Worm (Caenorhabditis elegans) whole organism, late embryonic: ENCODE measurements around the gene helq-1.

Experiments
- C08G9.2 ChIP-seq: sonication (generic microtip); optimal IDR thresholded peaks from 2 replicates; lab custom pipeline; 2016; ENCODE audit warnings: mild to moderate bottlenecking, missing genetic modification characterization, moderate library complexity, missing compliant biosample characterization
- C38D4.7 ChIP-seq: fragments of 200-800 bp; sonication (Bioruptor generic); optimal IDR thresholded peaks from 2 replicates; lab custom pipeline; 2018; ENCODE audit warnings: mild to moderate bottlenecking, missing genetic modification characterization, moderate library complexity, missing compliant biosample characterization
- K02D7.2 ChIP-seq: sonication (generic microtip); optimal IDR thresholded peaks from 2 replicates; lab custom pipeline; 2017; ENCODE audit warnings: mild to moderate bottlenecking, missing genetic modification characterization, missing compliant biosample characterization
- K09A11.1 ChIP-seq: sonication (generic microtip); optimal IDR thresholded peaks from 2 replicates; lab custom pipeline; 2017; ENCODE audit warnings: antibody characterized with exemption, mild to moderate bottlenecking, missing genetic modification characterization, missing compliant biosample characterization; ENCODE audit not compliant: insufficient read depth
- T23F11.4 ChIP-seq: fragments of 200-800 bp; sonication (Bioruptor generic); optimal IDR thresholded peaks from 2 replicates; lab custom pipeline; 2018; ENCODE audit warnings: mild to moderate bottlenecking, missing genetic modification characterization, missing compliant biosample characterization
- Y22D7AL.16 ChIP-seq: sonication (generic microtip); optimal IDR thresholded peaks from 2 replicates; lab custom pipeline; 2016; ENCODE audit warnings: missing genetic modification characterization, missing compliant biosample characterization
- ceh-18 ChIP-seq: sonication (generic microtip); optimal IDR thresholded peaks from 2 replicates; lab custom pipeline; 2016; ENCODE audit warnings: missing genetic modification characterization, missing compliant biosample characterization
- ceh-19 ChIP-seq: fragments of 200-800 bp; sonication (Bioruptor generic); optimal IDR thresholded peaks from 2 replicates; lab custom pipeline; 2018; ENCODE audit warnings: mild to moderate bottlenecking, missing genetic modification characterization, missing compliant biosample characterization
- ceh-22 ChIP-seq: sonication (generic microtip); optimal IDR thresholded peaks from 2 replicates; lab custom pipeline; 2017; ENCODE audit warnings: missing biosample characterization, missing genetic modification characterization
- ceh-24 ChIP-seq: sonication (generic microtip); optimal IDR thresholded peaks from 2 replicates; lab custom pipeline; 2016; ENCODE audit warnings: mild to moderate bottlenecking, missing genetic modification characterization, missing compliant biosample characterization
- ceh-34 ChIP-seq: sonication (generic microtip); optimal IDR thresholded peaks from 2 replicates; lab custom pipeline; 2016; ENCODE audit warnings: mild to moderate bottlenecking, missing genetic modification characterization, missing compliant biosample characterization
- ceh-45 ChIP-seq: fragments of 200-800 bp; sonication (Bioruptor generic); IDR thresholded peaks from 2 replicates; pipeline ENCODE4 v1.3.6; 2022; ENCODE audit warnings: missing genetic modification reagents, missing genetic modification characterization, missing compliant biosample characterization
- ceh-48 ChIP-seq: sonication (generic microtip); optimal IDR thresholded peaks from 2 replicates; lab custom pipeline; 2016; ENCODE audit warnings: missing genetic modification characterization, inconsistent platforms, missing compliant biosample characterization
- ceh-9 ChIP-seq: sonication (generic microtip); optimal IDR thresholded peaks from 2 replicates; lab custom pipeline; 2016; ENCODE audit warnings: mild to moderate bottlenecking, missing genetic modification characterization, inconsistent platforms, missing compliant biosample characterization
- che-1 ChIP-seq: sonication (generic microtip); optimal IDR thresholded peaks from 2 replicates; lab custom pipeline; 2016; ENCODE audit warnings: mild to moderate bottlenecking, missing genetic modification characterization, missing compliant biosample characterization
- dmd-4 ChIP-seq: sonication (generic microtip); optimal IDR thresholded peaks from 2 replicates; lab custom pipeline; 2016; ENCODE audit warnings: borderline replicate concordance, missing genetic modification characterization, missing compliant biosample characterization
- dve-1 ChIP-seq: sonication (generic microtip); optimal IDR thresholded peaks from 2 replicates; lab custom pipeline; 2017; ENCODE audit warnings: antibody characterized with exemption, mild to moderate bottlenecking, missing genetic modification characterization, missing compliant biosample characterization
- ets-4 ChIP-seq: sonication (generic microtip); optimal IDR thresholded peaks from 2 replicates; lab custom pipeline; 2016; ENCODE audit warnings: missing genetic modification characterization, missing compliant biosample characterization
- fkh-10 ChIP-seq: fragments of 150-350 bp; optimal IDR thresholded peaks from 2 replicates; lab custom pipeline; 2014; ENCODE audit warnings: missing biosample characterization, missing genetic modification reagents, missing genetic modification characterization
- fkh-6 ChIP-seq: sonication (generic microtip); optimal IDR thresholded peaks from 2 replicates; lab custom pipeline; 2016; ENCODE audit warnings: missing genetic modification characterization, missing compliant biosample characterization
- gmeb-2 ChIP-seq: sonication (generic microtip); optimal IDR thresholded peaks from 2 replicates; lab custom pipeline; 2016; ENCODE audit warnings: missing genetic modification characterization, inconsistent platforms, missing compliant biosample characterization
- hlh-13 ChIP-seq: fragments of 200-800 bp; sonication (Bioruptor generic); optimal IDR thresholded peaks from 2 replicates; lab custom pipeline; 2018; ENCODE audit warnings: mild to moderate bottlenecking, missing genetic modification characterization, missing compliant biosample characterization
- hlh-15 ChIP-seq: sonication (generic microtip); optimal IDR thresholded peaks from 2 replicates; lab custom pipeline; 2016; ENCODE audit warnings: missing genetic modification characterization, missing compliant biosample characterization
- hlh-30 ChIP-seq: sonication (generic microtip); optimal IDR thresholded peaks from 2 replicates; lab custom pipeline; 2017; ENCODE audit warnings: antibody characterized with exemption, missing genetic modification characterization, missing compliant biosample characterization; ENCODE audit not compliant: insufficient read depth
- hlh-6 ChIP-seq: sonication (generic microtip); optimal IDR thresholded peaks from 2 replicates; lab custom pipeline; 2016; ENCODE audit warnings: missing genotype, missing genetic modification characterization, missing compliant biosample characterization
- lim-6 ChIP-seq: sonication (generic microtip); optimal IDR thresholded peaks from 2 replicates; lab custom pipeline; 2016; ENCODE audit warnings: missing genetic modification characterization, missing compliant biosample characterization
- lin-11 ChIP-seq: fragments of 200-800 bp; sonication (Bioruptor generic); optimal IDR thresholded peaks from 2 replicates; lab custom pipeline; 2018; ENCODE audit warnings: mild to moderate bottlenecking, missing genetic modification characterization, missing compliant biosample characterization
- nfya-1 ChIP-seq: sonication (generic microtip); optimal IDR thresholded peaks from 2 replicates; lab custom pipeline; 2017; ENCODE audit warnings: missing genetic modification characterization, mild to moderate bottlenecking, missing compliant biosample characterization, antibody characterized with exemption, moderate library complexity
- nhr-11 ChIP-seq: fragments of 150-350 bp; optimal IDR thresholded peaks from 2 replicates; lab custom pipeline; 2014; ENCODE audit warnings: missing biosample characterization, missing genetic modification characterization
- nhr-232 ChIP-seq: sonication (generic microtip); optimal IDR thresholded peaks from 2 replicates; lab custom pipeline; 2016; ENCODE audit warnings: missing genetic modification characterization, missing compliant biosample characterization
- npax-4 ChIP-seq: sonication (generic microtip); optimal IDR thresholded peaks from 2 replicates; lab custom pipeline; 2016; ENCODE audit warnings: missing genetic modification characterization, missing compliant biosample characterization
- odd-2 ChIP-seq: sonication (generic microtip); optimal IDR thresholded peaks from 2 replicates; lab custom pipeline; 2017; ENCODE audit warnings: antibody characterized with exemption, mild to moderate bottlenecking, missing genetic modification characterization, missing compliant biosample characterization
- pat-9 ChIP-seq: fragments of 200-800 bp; sonication (Bioruptor generic); optimal IDR thresholded peaks from 2 replicates; lab custom pipeline; 2018; ENCODE audit warnings: mild to moderate bottlenecking, missing genetic modification characterization, moderate library complexity, missing compliant biosample characterization
- pax-1 ChIP-seq: fragments of 150-350 bp; optimal IDR thresholded peaks from 2 replicates; lab custom pipeline; 2014; ENCODE audit warnings: missing biosample characterization, missing genetic modification characterization
- pha-2 ChIP-seq: sonication (generic microtip); optimal IDR thresholded peaks from 2 replicates; lab custom pipeline; 2017; ENCODE audit warnings: mild to moderate bottlenecking, missing genetic modification characterization, missing compliant biosample characterization
- pqm-1 ChIP-seq: sonication (generic microtip); optimal IDR thresholded peaks from 2 replicates; lab custom pipeline; 2016; ENCODE audit warnings: missing genetic modification characterization, missing compliant biosample characterization
- pros-1 ChIP-seq: fragments of 150-350 bp; optimal IDR thresholded peaks from 2 replicates; lab custom pipeline; 2014; ENCODE audit warnings: missing biosample characterization, missing genetic modification reagents, missing genetic modification characterization
- rnt-1 ChIP-seq: sonication (generic microtip); optimal IDR thresholded peaks from 2 replicates; lab custom pipeline; 2016; ENCODE audit warnings: missing genetic modification characterization, missing compliant biosample characterization
- sdc-2 ChIP-seq: sonication (generic microtip); optimal IDR thresholded peaks from 2 replicates; lab custom pipeline; 2016; ENCODE audit warnings: missing genotype, missing genetic modification characterization, missing compliant biosample characterization
- sox-2 ChIP-seq: fragments of 200-800 bp; sonication (Bioruptor generic); IDR thresholded peaks from 2 replicates; pipeline ENCODE4 v1.3.6; 2022; ENCODE audit warnings: missing genetic modification reagents, missing genetic modification characterization, missing compliant biosample characterization
- sox-4 ChIP-seq: sonication (generic microtip); optimal IDR thresholded peaks from 2 replicates; lab custom pipeline; 2017; ENCODE audit warnings: mild to moderate bottlenecking, missing genetic modification characterization, inconsistent platforms, missing compliant biosample characterization
- syd-9 ChIP-seq: sonication (generic microtip); optimal IDR thresholded peaks from 2 replicates; lab custom pipeline; 2016; ENCODE audit warnings: mild to moderate bottlenecking, missing genetic modification characterization, moderate library complexity, missing compliant biosample characterization
- tbx-2 ChIP-seq: sonication (generic microtip); optimal IDR thresholded peaks from 2 replicates; lab custom pipeline; 2016; ENCODE audit warnings: missing genetic modification characterization, missing compliant biosample characterization
- tbx-7 ChIP-seq: sonication (generic microtip); optimal IDR thresholded peaks from 2 replicates; lab custom pipeline; 2016; ENCODE audit warnings: missing genotype, missing genetic modification characterization, missing compliant biosample characterization
- ttx-3 ChIP-seq: sonication (generic microtip); optimal IDR thresholded peaks from 2 replicates; lab custom pipeline; 2016; ENCODE audit warnings: missing genetic modification reagents, missing genetic modification characterization, missing compliant biosample characterization
- unc-42 ChIP-seq: sonication (generic microtip); optimal IDR thresholded peaks from 2 replicates; lab custom pipeline; 2016; ENCODE audit warnings: missing genotype, missing genetic modification characterization, missing compliant biosample characterization
- zip-5 ChIP-seq: sonication (generic microtip); optimal IDR thresholded peaks from 2 replicates; lab custom pipeline; 2016; ENCODE audit warnings: missing genetic modification characterization, missing compliant biosample characterization
- ztf-16 ChIP-seq: sonication (generic microtip); optimal IDR thresholded peaks from 2 replicates; lab custom pipeline; 2017; ENCODE audit warnings: missing genetic modification characterization, missing compliant biosample characterization

The helq-1 gene

DNA sequence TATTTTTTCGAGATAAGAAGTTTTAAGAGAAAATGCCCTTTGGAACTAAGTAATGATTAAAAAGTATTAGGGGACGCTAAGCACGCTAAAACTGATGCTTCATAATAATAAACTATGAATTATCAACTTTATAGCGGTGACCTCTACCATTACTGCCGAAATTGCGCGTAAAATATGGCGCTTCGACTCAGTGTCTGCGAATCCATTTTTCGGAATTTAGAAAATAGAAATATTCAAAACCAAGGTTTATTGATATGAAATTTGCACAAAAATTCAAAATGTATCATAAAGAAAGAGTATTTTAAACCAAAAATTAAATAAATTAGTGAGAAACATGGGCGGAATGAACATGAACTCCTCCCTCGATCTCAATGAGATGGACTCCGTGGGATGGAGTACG lies 12.4 kb upstream of the helq-1 start:
- TF ChIP-seq dmd-4 (tag; lab: Kevin White, UChicago): no peak
- no peak for TF ChIP-seq ets-4 (tag; lab: Kevin White, UChicago)
- no peak for TF ChIP-seq ceh-18
- no peak for TF ChIP-seq lin-11 (tag; lab: Kevin White, UChicago)
- no peak for TF ChIP-seq unc-42 (tag; lab: Kevin White, UChicago)
- TF ChIP-seq npax-4 (tag; lab: Kevin White, UChicago): no peak
- TF ChIP-seq hlh-13 (GFP tag; lab: Kevin White, UChicago): no peak
- TF ChIP-seq T23F11.4: no peak
- TF ChIP-seq sdc-2 (tag; lab: Kevin White, UChicago): no peak
- no peak for TF ChIP-seq gmeb-2 (tag; lab: Kevin White, UChicago)
- no peak for TF ChIP-seq fkh-10
- no peak for TF ChIP-seq nhr-11 (tag; lab: Kevin White, UChicago)
- TF ChIP-seq nhr-232 (tag; lab: Kevin White, UChicago): no peak
- no peak for TF ChIP-seq fkh-6
- no peak for TF ChIP-seq pat-9 (tag; lab: Kevin White, UChicago)
- no peak for TF ChIP-seq tbx-7
- no peak for TF ChIP-seq lim-6 (tag; lab: Kevin White, UChicago)
- TF ChIP-seq ceh-24: no peak
- TF ChIP-seq ceh-19 (GFP tag; lab: Kevin White, UChicago): no peak
- TF ChIP-seq, all 69 proteins: peak for 0

DNA sequence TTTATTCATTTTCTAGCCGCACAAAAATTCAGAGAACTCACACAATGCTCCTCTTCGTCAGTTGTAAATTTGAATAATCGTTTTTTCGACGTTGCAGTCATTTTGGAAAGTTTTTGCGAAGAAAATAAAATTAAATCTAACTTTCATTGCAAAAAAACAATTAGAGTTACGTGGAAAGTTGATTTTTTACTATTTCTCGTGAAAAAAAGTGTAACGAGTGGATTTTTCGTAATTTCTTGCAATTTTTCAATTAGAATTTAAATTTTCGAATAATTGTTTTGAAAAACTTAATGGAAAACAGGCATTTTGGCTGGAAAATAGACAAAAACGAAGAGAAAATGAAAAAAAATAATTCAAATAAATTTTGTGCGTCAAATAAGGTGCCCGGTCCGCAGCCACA lies 11.8 kb upstream of the helq-1 start, which contains the start of gene Y55B1AR.2:
Gene Y55B1AR.2 (minus strand): TSS at position 101 of the 400 bp plus-strand sequence.
- TF ChIP-seq unc-42 (tag; lab: Kevin White, UChicago) (no peak), tbx-2 (tag; lab: Kevin White, UChicago) (no peak), che-1 (no peak), odd-2 (tag; lab: Kevin White, UChicago) (no peak), sdc-2 (tag; lab: Kevin White, UChicago) (no peak), pha-2 (no peak), ceh-45 (GFP tag; lab: Robert Waterston, UW) (no peak), hlh-30 (no peak), ceh-24 (no peak), pax-1 (no peak)

DNA sequence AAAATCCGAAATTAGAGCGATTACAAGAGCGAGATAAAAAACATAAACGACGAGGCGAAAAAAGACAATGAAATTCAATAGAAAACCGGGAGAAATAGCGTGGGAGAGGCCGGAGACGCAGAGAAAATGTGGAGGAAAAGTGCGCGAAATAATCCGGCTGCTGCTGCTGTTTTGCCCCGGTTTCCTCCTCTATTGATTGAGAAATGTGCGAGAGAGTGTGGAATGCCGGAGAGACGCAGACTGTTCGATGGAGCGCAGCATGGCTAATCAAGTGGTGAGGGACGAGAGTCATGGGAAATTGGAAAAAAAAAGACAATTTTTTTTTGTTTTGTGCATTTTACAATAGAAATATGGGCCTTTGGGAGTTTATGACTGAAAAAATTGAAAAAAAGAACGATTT lies 11.3 kb upstream of the helq-1 start:
- no peak for TF ChIP-seq pros-1 (tag; lab: Kevin White, UChicago)
- TF ChIP-seq tbx-2 (tag; lab: Kevin White, UChicago): peak; percentile 60
- peak; percentile 60 for TF ChIP-seq ceh-18
- TF ChIP-seq ceh-9: no peak
- TF ChIP-seq lim-6 (tag; lab: Kevin White, UChicago): no peak
- TF ChIP-seq hlh-15 (tag; lab: Kevin White, UChicago): no peak
- no peak for TF ChIP-seq syd-9
- no peak for TF ChIP-seq sox-4 (tag; lab: Kevin White, UChicago)
- TF ChIP-seq pqm-1 (tag; lab: Kevin White, UChicago): no peak
- no peak for TF ChIP-seq sox-2 (GFP tag; lab: Robert Waterston, UW)
- no peak for TF ChIP-seq fkh-6
- TF ChIP-seq ceh-48 (tag; lab: Kevin White, UChicago): peak; percentile 78
- no peak for TF ChIP-seq tbx-7
- TF ChIP-seq C08G9.2 (tag; lab: Kevin White, UChicago): no peak
- no peak for TF ChIP-seq K02D7.2 (tag; lab: Kevin White, UChicago)
- TF ChIP-seq ceh-45 (GFP tag; lab: Robert Waterston, UW): no peak
- TF ChIP-seq nhr-232 (tag; lab: Kevin White, UChicago): no peak
- TF ChIP-seq hlh-30: peak; percentile 42
- no peak for TF ChIP-seq dve-1
- no peak for TF ChIP-seq ztf-16 (tag; lab: Kevin White, UChicago)
- peak; percentile 18 for TF ChIP-seq ets-4 (tag; lab: Kevin White, UChicago)
- no peak for TF ChIP-seq Y22D7AL.16 (tag; lab: Kevin White, UChicago)
- peak; percentile 50 for TF ChIP-seq ceh-34
- no peak for TF ChIP-seq C38D4.7 (GFP tag; lab: Kevin White, UChicago)
- no peak for TF ChIP-seq zip-5 (tag; lab: Kevin White, UChicago)
- no peak for TF ChIP-seq ttx-3
- TF ChIP-seq K09A11.1 (tag; lab: Kevin White, UChicago): no peak
- TF ChIP-seq T23F11.4: no peak
- peak; percentile 63 for TF ChIP-seq nfya-1 (tag; lab: Kevin White, UChicago)
- no peak for TF ChIP-seq gmeb-2 (tag; lab: Kevin White, UChicago)
- TF ChIP-seq hlh-6 (tag; lab: Kevin White, UChicago): no peak
- TF ChIP-seq sdc-2 (tag; lab: Kevin White, UChicago): no peak
- no peak for TF ChIP-seq ceh-22 (tag; lab: Kevin White, UChicago)
- no peak for TF ChIP-seq dmd-4 (tag; lab: Kevin White, UChicago)
- peak; percentile 32 for TF ChIP-seq rnt-1
